Fruit fly (Drosophila melanogaster) whole organism, embryonic: ENCODE data around the gene Dhc36C.

Experiments
- Antp ChIP-seq: fragments of 200-800 bp; sonication (Bioruptor generic); optimal IDR thresholded peaks from 3 replicates; lab custom pipeline; 2016; ENCODE audit warnings: missing biosample characterization, missing genetic modification characterization
- Atf6 ChIP-seq: fragments of 200-800 bp; sonication (Bioruptor generic); IDR thresholded peaks from 2 replicates; pipeline ENCODE4 v1.3.6; 2022; ENCODE audit warnings: missing biosample characterization, missing genetic modification characterization
- CG10209 ChIP-seq: fragments of 200-800 bp; sonication (Bioruptor generic); optimal IDR thresholded peaks from 3 replicates; lab custom pipeline; 2017; ENCODE audit warnings: missing biosample characterization, mild to moderate bottlenecking, missing genetic modification characterization, missing genetic modification reagents
- CG10654 ChIP-seq: fragments of 200-800 bp; sonication (Bioruptor generic); optimal IDR thresholded peaks from 2 replicates; lab custom pipeline; 2016; ENCODE audit warnings: missing biosample characterization, missing genetic modification characterization
- CG11093 ChIP-seq: fragments of 200-800 bp; sonication (Bioruptor generic); IDR thresholded peaks from 3 replicates; pipeline ENCODE4 v1.3.6; 2022; ENCODE audit warnings: missing biosample characterization, missing genetic modification characterization
- CG11696 ChIP-seq: fragments of 200-800 bp; sonication (Bioruptor generic); IDR thresholded peaks from 2 replicates; pipeline ENCODE4 v1.3.6; 2022; ENCODE audit warnings: missing biosample characterization, missing genetic modification characterization
- CG12104 ChIP-seq: fragments of 200-800 bp; sonication (Bioruptor generic); optimal IDR thresholded peaks from 3 replicates; lab custom pipeline; 2016; ENCODE audit warnings: missing biosample characterization, missing genetic modification characterization
- CG12744 ChIP-seq: fragments of 200-800 bp; sonication (Bioruptor generic); optimal IDR thresholded peaks from 2 replicates; lab custom pipeline; 2016; ENCODE audit warnings: missing biosample characterization, missing genetic modification characterization
- CG13296 ChIP-seq: fragments of 200-800 bp; sonication (Bioruptor generic); optimal IDR thresholded peaks from 3 replicates; lab custom pipeline; 2018; ENCODE audit warnings: missing biosample characterization, mild to moderate bottlenecking, missing genetic modification characterization
- CG13894 ChIP-seq: fragments of 200-800 bp; sonication (Bioruptor generic); optimal IDR thresholded peaks from 3 replicates; lab custom pipeline; 2018; ENCODE audit warnings: missing biosample characterization, mild to moderate bottlenecking, missing genetic modification characterization, moderate library complexity
- CG17186 ChIP-seq: fragments of 200-800 bp; sonication (Bioruptor generic); optimal IDR thresholded peaks from 3 replicates; lab custom pipeline; 2017; ENCODE audit warnings: missing biosample characterization, missing genetic modification reagents, missing genetic modification characterization
- CG17568 ChIP-seq: fragments of 200-800 bp; sonication (Bioruptor generic); optimal IDR thresholded peaks from 2 replicates; lab custom pipeline; 2018; ENCODE audit warnings: missing biosample characterization, mild to moderate bottlenecking, missing genetic modification characterization, moderate library complexity
- CG17612 ChIP-seq: fragments of 200-800 bp; sonication (Bioruptor generic); IDR thresholded peaks from 2 replicates; pipeline ENCODE4 v1.3.6; 2022; ENCODE audit warnings: missing biosample characterization, missing genetic modification characterization
- CG17802 ChIP-seq: fragments of 200-800 bp; sonication (Bioruptor generic); optimal IDR thresholded peaks from 2 replicates; lab custom pipeline; 2018; ENCODE audit warnings: missing biosample characterization, mild to moderate bottlenecking, missing genetic modification characterization, moderate library complexity
- CG18262 ChIP-seq: fragments of 200-800 bp; optimal IDR thresholded peaks from 3 replicates; lab custom pipeline; 2019; ENCODE audit warnings: missing biosample characterization, mild to moderate bottlenecking, missing genetic modification characterization, moderate library complexity
- CG2129 ChIP-seq: fragments of 200-800 bp; sonication (Bioruptor generic); IDR thresholded peaks from 2 replicates; pipeline ENCODE4 v1.3.6; 2022; ENCODE audit warnings: missing biosample characterization, missing genetic modification characterization; ENCODE audit not compliant: partially characterized antibody
- CG3995 ChIP-seq: fragments of 200-800 bp; sonication (Bioruptor generic); optimal IDR thresholded peaks from 3 replicates; lab custom pipeline; 2016; ENCODE audit warnings: missing biosample characterization, missing genetic modification characterization
- CG4707 ChIP-seq: fragments of 200-800 bp; sonication (Bioruptor generic); optimal IDR thresholded peaks from 2 replicates; lab custom pipeline; 2018; ENCODE audit warnings: missing biosample characterization, mild to moderate bottlenecking, missing genetic modification characterization, moderate library complexity
- CG4820 ChIP-seq: fragments of 200-800 bp; sonication (Bioruptor generic); optimal IDR thresholded peaks from 3 replicates; lab custom pipeline; 2016; ENCODE audit warnings: missing biosample characterization, missing genetic modification characterization
- CG6813 ChIP-seq: fragments of 200-800 bp; sonication (Bioruptor generic); optimal IDR thresholded peaks from 2 replicates; lab custom pipeline; 2017; ENCODE audit warnings: missing biosample characterization, missing genetic modification characterization, mild to moderate bottlenecking, moderate library complexity, missing genetic modification reagents
- CG6854 ChIP-seq: fragments of 200-800 bp; sonication (Bioruptor generic); optimal IDR thresholded peaks from 3 replicates; lab custom pipeline; 2017; ENCODE audit warnings: missing biosample characterization, mild to moderate bottlenecking, missing genetic modification characterization
- CG8944 ChIP-seq: fragments of 200-800 bp; sonication (Bioruptor generic); optimal IDR thresholded peaks from 3 replicates; lab custom pipeline; 2016; ENCODE audit warnings: missing biosample characterization, missing genetic modification characterization
- CG9797 ChIP-seq: fragments of 200-800 bp; sonication (Bioruptor generic); optimal IDR thresholded peaks from 3 replicates; lab custom pipeline; 2018; ENCODE audit warnings: missing biosample characterization, mild to moderate bottlenecking, missing genetic modification characterization
- CHES-1-like ChIP-seq: fragments of 200-800 bp; sonication (Bioruptor generic); optimal IDR thresholded peaks from 2 replicates; lab custom pipeline; 2016; ENCODE audit warnings: missing biosample characterization, missing genetic modification characterization
- Camta ChIP-seq: fragments of 200-800 bp; sonication (Bioruptor generic); optimal IDR thresholded peaks from 2 replicates; lab custom pipeline; 2016; ENCODE audit warnings: missing biosample characterization, missing genetic modification characterization
- CkIIα-i1 ChIP-seq: fragments of 200-800 bp; sonication (Bioruptor generic); IDR thresholded peaks from 2 replicates; pipeline ENCODE4 v1.3.6; 2022; ENCODE audit warnings: missing biosample characterization, missing genetic modification characterization
- D ChIP-seq, 2 experiments: fragments of 200-800 bp in 1 of 2; fragments of >200 bp in 1 of 2; sonication (Bioruptor generic) in 1 of 2; optimal IDR thresholded peaks; 2 replicates in 1 of 2; 3 replicates in 1 of 2; lab custom pipeline; 2017; ENCODE audit warnings: mild to moderate bottlenecking in 1 of 2, missing biosample characterization in 1 of 2, missing genetic modification characterization in 1 of 2, missing genetic modification reagents in 1 of 2
- Gsc ChIP-seq: fragments of 200-800 bp; sonication (Bioruptor generic); IDR thresholded peaks from 2 replicates; pipeline ENCODE4 v1.3.6; 2022; ENCODE audit warnings: missing biosample characterization, missing genetic modification characterization
- Hr78 ChIP-seq, 2 experiments: fragments of 200-800 bp in 1 of 2; fragments of >200 bp in 1 of 2; sonication (Bioruptor generic) in 1 of 2; optimal IDR thresholded peaks; 2 replicates each; lab custom pipeline; 2017 to 2019; ENCODE audit warnings: missing biosample characterization in 2 of 2, missing genetic modification characterization in 2 of 2, mild to moderate bottlenecking in 1 of 2, moderate library complexity in 1 of 2
- MTF-1 ChIP-seq: fragments of 200-800 bp; sonication (Bioruptor generic); optimal IDR thresholded peaks from 2 replicates; lab custom pipeline; 2018; ENCODE audit warnings: missing biosample characterization, mild to moderate bottlenecking, missing genetic modification characterization, borderline replicate concordance
- NFAT ChIP-seq: fragments of 200-800 bp; sonication (Bioruptor generic); IDR thresholded peaks from 2 replicates; pipeline ENCODE4 v1.3.6; 2022; ENCODE audit warnings: missing biosample characterization, missing genetic modification characterization
- Neu2 ChIP-seq: fragments of 200-800 bp; sonication (Bioruptor generic); optimal IDR thresholded peaks from 3 replicates; lab custom pipeline; 2016; ENCODE audit warnings: missing biosample characterization, missing genetic modification characterization, borderline replicate concordance
- Six4 ChIP-seq: fragments of 200-800 bp; sonication (Bioruptor generic); optimal IDR thresholded peaks from 2 replicates; lab custom pipeline; 2016; ENCODE audit warnings: missing biosample characterization, missing genetic modification characterization
- Xrp1 ChIP-seq: fragments of 200-800 bp; sonication (Bioruptor generic); IDR thresholded peaks from 2 replicates; pipeline ENCODE4 v1.3.6; 2022; ENCODE audit warnings: missing biosample characterization, missing genetic modification characterization
- al ChIP-seq: fragments of 200-800 bp; sonication (Bioruptor generic); IDR thresholded peaks from 2 replicates; pipeline ENCODE4 v1.3.6; 2022; ENCODE audit warnings: missing biosample characterization, missing genetic modification characterization
- chif ChIP-seq, 2 experiments: fragments of 200-800 bp; sonication (Bioruptor generic); optimal IDR thresholded peaks; 3 replicates each; lab custom pipeline; 2016; ENCODE audit warnings: missing biosample characterization in 2 of 2, missing genetic modification characterization in 2 of 2
- croc ChIP-seq: fragments of 200-800 bp; sonication (Bioruptor generic); conservative IDR thresholded peaks from 3 replicates; pipeline ENCODE4 v1.3.6; 2022; ENCODE audit warnings: missing biosample characterization, missing genetic modification characterization
- dimm ChIP-seq: fragments of 200-800 bp; sonication (Bioruptor generic); IDR thresholded peaks from 2 replicates; pipeline ENCODE4 v1.3.6; 2022; ENCODE audit warnings: missing biosample characterization, missing genetic modification characterization
- esg ChIP-seq: fragments of 200-800 bp; sonication (Bioruptor generic); conservative IDR thresholded peaks from 2 replicates; pipeline ENCODE4 v1.3.6; 2022; ENCODE audit warnings: missing biosample characterization, missing genetic modification characterization
- ftz-f1 ChIP-seq: fragments of 200-800 bp; sonication (Bioruptor generic); optimal IDR thresholded peaks from 2 replicates; lab custom pipeline; 2016; ENCODE audit warnings: missing biosample characterization, missing genetic modification characterization
- gcm ChIP-seq: fragments of 200-800 bp; sonication (Bioruptor generic); optimal IDR thresholded peaks from 2 replicates; lab custom pipeline; 2019; ENCODE audit warnings: missing biosample characterization, mild to moderate bottlenecking, missing genetic modification characterization, moderate library complexity
- gt ChIP-seq: fragments of 200-800 bp; sonication (Bioruptor generic); IDR thresholded peaks from 2 replicates; pipeline ENCODE4 v1.3.6; 2022; ENCODE audit warnings: missing biosample characterization, missing genetic modification characterization
- mld ChIP-seq: fragments of 200-800 bp; sonication (Bioruptor generic); IDR thresholded peaks from 3 replicates; pipeline ENCODE4 v1.3.6; 2022; ENCODE audit warnings: missing biosample characterization, missing genetic modification characterization; ENCODE audit not compliant: partially characterized antibody
- p53 ChIP-seq: fragments of 200-800 bp; sonication (Bioruptor generic); optimal IDR thresholded peaks from 2 replicates; lab custom pipeline; 2016; ENCODE audit warnings: missing biosample characterization, missing genetic modification characterization
- repo ChIP-seq: fragments of 200-800 bp; sonication (Bioruptor generic); optimal IDR thresholded peaks from 2 replicates; lab custom pipeline; 2016; ENCODE audit warnings: missing biosample characterization, missing genetic modification characterization
- seq ChIP-seq: fragments of 200-800 bp; sonication (Bioruptor generic); IDR thresholded peaks from 2 replicates; pipeline ENCODE4 v1.3.6; 2022; ENCODE audit warnings: missing biosample characterization, missing genetic modification characterization
- sima ChIP-seq: fragments of 200-800 bp; sonication (Bioruptor generic); optimal IDR thresholded peaks from 2 replicates; lab custom pipeline; 2016; ENCODE audit warnings: missing biosample characterization, missing genetic modification characterization
- stwl ChIP-seq: fragments of 200-800 bp; sonication (Bioruptor generic); optimal IDR thresholded peaks from 3 replicates; lab custom pipeline; 2018; ENCODE audit warnings: missing biosample characterization, mild to moderate bottlenecking, missing genetic modification characterization, moderate library complexity
- sug ChIP-seq: fragments of 200-800 bp; optimal IDR thresholded peaks from 2 replicates; lab custom pipeline; 2019; ENCODE audit warnings: missing biosample characterization, mild to moderate bottlenecking, missing genetic modification characterization, moderate library complexity

The Dhc36C gene

DNA sequence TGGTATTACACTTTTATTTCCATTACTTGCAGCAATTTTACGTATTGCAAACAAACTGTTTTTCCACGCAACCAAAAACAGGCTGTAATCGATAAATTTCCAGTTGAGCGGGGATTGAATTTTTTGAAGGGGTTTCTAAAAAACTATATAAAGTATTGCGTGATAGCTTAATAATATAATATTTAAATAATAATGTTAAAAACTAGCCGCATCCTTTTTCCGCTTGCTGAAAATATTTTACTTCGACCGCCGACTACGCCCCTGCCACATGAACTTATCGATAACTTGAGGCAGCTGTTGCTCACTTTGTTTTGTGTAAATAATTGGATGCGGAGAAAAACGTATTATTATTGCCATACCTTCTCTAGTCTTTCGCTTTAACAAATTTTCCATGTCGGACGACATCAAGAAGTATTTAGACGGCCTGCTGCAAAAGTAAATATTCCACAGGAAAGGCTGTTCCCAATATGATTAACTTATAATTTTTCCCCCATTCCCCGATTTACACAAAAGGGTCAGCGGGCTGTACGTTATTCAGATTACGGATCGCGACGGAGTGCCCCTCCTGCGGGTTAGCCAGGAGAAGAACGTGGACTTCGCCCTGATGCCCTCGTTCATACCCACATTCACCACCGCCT lies 20.1 kb upstream of the Dhc36C start, which contains the start of the genes fws and Lamtor3 (continued):
- TF ChIP-seq Camta (GFP tag; lab: Kevin White, UChicago) = peak; percentile 71
- peak; percentile 94 for TF ChIP-seq CG11696 (GFP tag; lab: Robert Waterston, UW)
- TF ChIP-seq Gsc = peak; percentile 97
- TF ChIP-seq CG4820 = peak; percentile 95
- TF ChIP-seq CG17186 (GFP tag; lab: Kevin White, UChicago) = peak; percentile 91
- TF ChIP-seq CG17568 (GFP tag; lab: Kevin White, UChicago) = peak; percentile 97
- TF ChIP-seq CG6854 (GFP tag; lab: Kevin White, UChicago) = peak; percentile 93
- TF ChIP-seq CG10654 (GFP tag; lab: Kevin White, UChicago) = peak; percentile 96
- peak; percentile 63 for TF ChIP-seq CG9797 (GFP tag; lab: Kevin White, UChicago)
- peak; percentile 96 for TF ChIP-seq CG13296 (GFP tag; lab: Kevin White, UChicago)
- peak; percentile 49; the same call in 1 of the 3 replicates for TF ChIP-seq mld
- no peak for TF ChIP-seq Hr78 (GFP tag; optimal IDR thresholded peaks at IDR 0.05; lab: Kevin White, UChicago)
- TF ChIP-seq stwl (tag; lab: Kevin White, UChicago) = peak; percentile 87
- peak; percentile 75 for TF ChIP-seq CG8944 (GFP tag; lab: Kevin White, UChicago)
- peak; percentile 99 for TF ChIP-seq CG11093 (GFP tag; lab: Robert Waterston, UW)
- TF ChIP-seq Six4 = peak; percentile 95
- peak; percentile 98 for TF ChIP-seq CG18262 (tag; lab: Kevin White, UChicago)
- TF ChIP-seq ftz-f1 (GFP tag; lab: Kevin White, UChicago) = peak; percentile 66
- TF ChIP-seq p53 (GFP tag; lab: Kevin White, UChicago) = no peak
- TF ChIP-seq al = peak; percentile 99
- peak; percentile 97 for TF ChIP-seq croc (GFP tag; lab: Robert Waterston, UW)
- peak; percentile 98 for TF ChIP-seq gt (GFP tag; lab: Robert Waterston, UW)
- peak; percentile 95 for TF ChIP-seq CG6813
- TF ChIP-seq sima (GFP tag; lab: Kevin White, UChicago) = peak; percentile 20
- TF ChIP-seq CG3995 = peak; percentile 73
- TF ChIP-seq CkIIα-i1 = peak; percentile 96
- peak; percentile 99 for TF ChIP-seq Xrp1 (GFP tag; lab: Robert Waterston, UW)
- TF ChIP-seq CG12744 (GFP tag; lab: Kevin White, UChicago) = peak; percentile 74
- TF ChIP-seq MTF-1 = peak; percentile 95
- TF ChIP-seq esg = peak; percentile 99
- no peak for TF ChIP-seq CG2129 (GFP tag; lab: Robert Waterston, UW)
- TF ChIP-seq dimm (GFP tag; lab: Robert Waterston, UW) = peak; percentile 97
- TF ChIP-seq Neu2 (GFP tag; lab: Kevin White, UChicago) = no peak
- TF ChIP-seq CG12104 (GFP tag; lab: Kevin White, UChicago) = peak; percentile 87
- TF ChIP-seq CG10209 (GFP tag; lab: Kevin White, UChicago) = peak; percentile 99
- TF ChIP-seq repo (GFP tag; lab: Kevin White, UChicago) = peak; percentile 53
- peak; percentile 94 for TF ChIP-seq CG13894 (tag; lab: Kevin White, UChicago)
- peak; percentile 97 for TF ChIP-seq CG17612 (GFP tag; lab: Robert Waterston, UW)
- peak; percentile 87 for TF ChIP-seq CG4707
- TF ChIP-seq CHES-1-like (GFP tag; lab: Kevin White, UChicago) = peak; percentile 84
- TF ChIP-seq seq (GFP tag; lab: Robert Waterston, UW) = peak; percentile 99
- peak; percentile 98 for TF ChIP-seq Atf6 (GFP tag; lab: Robert Waterston, UW)
- peak; percentile 93 for TF ChIP-seq CG17802 (tag; lab: Kevin White, UChicago)
- TF ChIP-seq sug = peak; percentile 84
- TF ChIP-seq D (optimal IDR thresholded peaks at IDR 0.05; lab: Kevin White, UChicago) = no peak
- TF ChIP-seq D (GFP tag; optimal IDR thresholded peaks at IDR 0.05; lab: Kevin White, UChicago) = peak; percentile 96
- TF ChIP-seq gcm = peak; percentile 97
- TF ChIP-seq NFAT = peak; percentile 99
- peak; percentile 72 for TF ChIP-seq Antp
- TF ChIP-seq chif (GFP tag; optimal IDR thresholded peaks at IDR 0.05; lab: Kevin White, UChicago) = peak; percentile 49 to 77
